Worm (Caenorhabditis elegans) whole organism, midembryonic: Measurements from ENCODE around the gene mes-1.

Experiments
- T22C8.4 ChIP-seq: fragments of 200-800 bp; sonication (Bioruptor generic); IDR thresholded peaks from 2 replicates; pipeline ENCODE4 v1.3.6; 2022; ENCODE audit warnings: missing genetic modification characterization, missing compliant biosample characterization
- cog-1 ChIP-seq: sonication (generic microtip); optimal IDR thresholded peaks from 2 replicates; lab custom pipeline; 2016; ENCODE audit warnings: missing genetic modification characterization, missing compliant biosample characterization
- flt-1 ChIP-seq: fragments of 200-800 bp; sonication (Bioruptor generic); IDR thresholded peaks from 2 replicates; pipeline ENCODE4 v1.3.6; 2022; ENCODE audit warnings: missing genetic modification characterization, missing compliant biosample characterization
- klf-2 ChIP-seq: fragments of 200-800 bp; sonication (Bioruptor generic); conservative IDR thresholded peaks from 2 replicates; pipeline ENCODE4 v1.3.6; 2022; ENCODE audit warnings: missing genetic modification reagents, missing genetic modification characterization, missing compliant biosample characterization
- med-1 ChIP-seq: sonication (generic microtip); optimal IDR thresholded peaks from 2 replicates; lab custom pipeline; 2017; ENCODE audit warnings: missing genetic modification characterization, mild to moderate bottlenecking, missing compliant biosample characterization, antibody characterized with exemption, missing genetic modification reagents; ENCODE audit not compliant: insufficient read depth
- ref-1 ChIP-seq: fragments of 200-800 bp; sonication (Bioruptor generic); conservative IDR thresholded peaks from 2 replicates; pipeline ENCODE4 v1.3.6; 2022; ENCODE audit warnings: missing genetic modification reagents, missing genetic modification characterization, missing compliant biosample characterization
- tab-1 ChIP-seq: fragments of 200-800 bp; sonication (Bioruptor generic); IDR thresholded peaks from 2 replicates; pipeline ENCODE4 v1.3.6; 2022; ENCODE audit warnings: missing genetic modification characterization, missing compliant biosample characterization
- ztf-23 ChIP-seq: fragments of 200-800 bp; sonication (Bioruptor generic); IDR thresholded peaks from 2 replicates; pipeline ENCODE4 v1.3.6; 2022; ENCODE audit warnings: missing genetic modification reagents, missing genetic modification characterization, missing compliant biosample characterization
- ztf-29 ChIP-seq: fragments of 200-800 bp; sonication (Bioruptor generic); IDR thresholded peaks from 2 replicates; pipeline ENCODE4 v1.3.6; 2022; ENCODE audit warnings: missing genetic modification reagents, missing genetic modification characterization, missing compliant biosample characterization

mes-1 gene

ce11 chrX:11857178-11857577 is at the start of gene mes-1:
mes-1 (plus strand) TSS chrX:11857478.
- TF ChIP-seq tab-1 (GFP tag; lab: Robert Waterston, UW) (no peak), ref-1 (GFP tag; lab: Robert Waterston, UW) (no peak), T22C8.4 (GFP tag; lab: Robert Waterston, UW) (no peak), klf-2 (GFP tag; lab: Robert Waterston, UW) (no peak), cog-1 (no peak), med-1 (no peak), ztf-29 (GFP tag; lab: Robert Waterston, UW) (no peak), flt-1 (no peak), ztf-23 (GFP tag; lab: Robert Waterston, UW) (no peak)

- no peak for TF ChIP-seq tab-1 (GFP tag; lab: Robert Waterston, UW)
- no peak for TF ChIP-seq klf-2 (GFP tag; lab: Robert Waterston, UW)
- no peak for TF ChIP-seq med-1
- no peak for TF ChIP-seq ref-1 (GFP tag; lab: Robert Waterston, UW)
- no peak for TF ChIP-seq cog-1
- TF ChIP-seq T22C8.4 (GFP tag; lab: Robert Waterston, UW): no peak
- TF ChIP-seq ztf-23 (GFP tag; lab: Robert Waterston, UW): no peak
- no peak for TF ChIP-seq ztf-29 (GFP tag; lab: Robert Waterston, UW)
- no peak for TF ChIP-seq flt-1
Measured at ce11 chrX:11814667-11815066, 42.6 kb upstream of the mes-1 start, which contains the start of gene C34E11.2. C34E11.2 (minus strand) TSS chrX:11814750.

ce11 chrX:11816825-11817224 is 40.5 kb upstream of the mes-1 start:
- no peak for TF ChIP-seq klf-2 (GFP tag; lab: Robert Waterston, UW)
- no peak for TF ChIP-seq med-1
- no peak for TF ChIP-seq ztf-29 (GFP tag; lab: Robert Waterston, UW)
- TF ChIP-seq ztf-23 (GFP tag; lab: Robert Waterston, UW): no peak
- no peak for TF ChIP-seq flt-1
- no peak for TF ChIP-seq cog-1
- TF ChIP-seq tab-1 (GFP tag; lab: Robert Waterston, UW): no peak
- TF ChIP-seq T22C8.4 (GFP tag; lab: Robert Waterston, UW): no peak

DNA sequence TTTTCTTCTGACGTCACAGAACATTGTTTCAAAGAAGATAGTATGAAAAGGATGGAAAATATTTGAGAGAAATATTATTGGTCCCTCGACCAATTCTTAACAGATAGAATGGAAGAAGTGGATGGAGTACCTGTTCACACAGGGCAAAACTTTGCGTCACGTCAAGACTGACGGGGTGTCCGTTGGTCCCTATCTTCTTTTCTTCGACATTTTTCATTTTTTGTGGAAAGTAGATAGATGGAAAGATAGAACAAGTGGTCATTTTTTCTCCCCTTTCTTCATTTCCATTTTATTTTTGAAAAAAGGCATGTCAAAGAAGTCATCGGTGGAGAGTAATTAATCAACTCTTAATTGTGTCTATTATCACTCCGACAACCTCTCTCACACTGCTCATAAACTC is 38.6 kb upstream of the mes-1 start:
- TF ChIP-seq tab-1 (GFP tag; lab: Robert Waterston, UW) (no peak), T22C8.4 (GFP tag; lab: Robert Waterston, UW) (no peak), med-1 (no peak)

DNA sequence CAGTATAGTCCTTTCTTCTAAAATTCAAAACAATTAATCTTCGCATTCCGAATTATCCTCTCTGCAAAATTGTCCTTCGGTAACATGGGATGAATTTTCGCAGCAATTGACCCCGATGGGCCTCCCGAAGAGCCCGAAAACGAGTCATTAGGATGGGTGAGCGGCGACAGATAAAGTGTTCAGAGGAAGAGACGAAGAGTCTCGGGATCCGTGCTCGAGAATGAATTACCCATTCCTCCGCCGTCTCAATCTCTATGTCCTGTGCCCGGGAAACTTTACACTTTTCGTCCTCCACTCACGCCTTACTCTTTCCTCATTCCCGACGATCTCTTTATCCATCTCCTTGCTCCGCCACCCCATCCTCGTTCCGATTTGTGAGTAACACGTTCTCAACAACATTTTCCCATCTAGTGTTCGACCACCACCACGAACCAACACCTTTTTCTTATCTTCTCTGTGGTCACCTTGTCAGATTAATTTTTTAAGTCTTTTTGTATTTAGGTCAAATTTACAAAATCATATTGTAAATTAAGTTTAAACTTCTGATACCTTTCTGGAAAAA is 36.0 kb upstream of the mes-1 start:
- TF ChIP-seq cog-1: no peak
- no peak for TF ChIP-seq flt-1
- no peak for TF ChIP-seq ztf-29 (GFP tag; lab: Robert Waterston, UW)
- TF ChIP-seq klf-2 (GFP tag; lab: Robert Waterston, UW): no peak
- TF ChIP-seq ref-1 (GFP tag; lab: Robert Waterston, UW): no peak
- no peak for TF ChIP-seq med-1
- TF ChIP-seq ztf-23 (GFP tag; lab: Robert Waterston, UW): no peak
- no peak for TF ChIP-seq tab-1 (GFP tag; lab: Robert Waterston, UW)
- TF ChIP-seq T22C8.4 (GFP tag; lab: Robert Waterston, UW): no peak

ce11 chrX:11823704-11824103 is 33.6 kb upstream of the mes-1 start, which contains the start of gene tag-241:
tag-241 (plus strand) TSS chrX:11824004.
- TF ChIP-seq tab-1 (GFP tag; lab: Robert Waterston, UW) (no peak), T22C8.4 (GFP tag; lab: Robert Waterston, UW) (no peak), ztf-29 (GFP tag; lab: Robert Waterston, UW) (no peak), med-1 (no peak), cog-1 (no peak), ztf-23 (GFP tag; lab: Robert Waterston, UW) (no peak), ref-1 (GFP tag; lab: Robert Waterston, UW) (no peak), flt-1 (no peak), klf-2 (GFP tag; lab: Robert Waterston, UW) (no peak)

ce11 chrX:11826892-11827291 is 30.4 kb upstream of the mes-1 start:
- TF ChIP-seq flt-1 (no peak), med-1 (no peak), ztf-23 (GFP tag; lab: Robert Waterston, UW) (no peak), tab-1 (GFP tag; lab: Robert Waterston, UW) (no peak), ref-1 (GFP tag; lab: Robert Waterston, UW) (no peak), cog-1 (no peak)

ce11 chrX:11827528-11827927 is 29.8 kb upstream of the mes-1 start:
- TF ChIP-seq tab-1 (GFP tag; lab: Robert Waterston, UW): no peak
- no peak for TF ChIP-seq T22C8.4 (GFP tag; lab: Robert Waterston, UW)
- no peak for TF ChIP-seq ztf-23 (GFP tag; lab: Robert Waterston, UW)

- no peak for TF ChIP-seq ztf-29 (GFP tag; lab: Robert Waterston, UW)
- TF ChIP-seq klf-2 (GFP tag; lab: Robert Waterston, UW): no peak
- TF ChIP-seq ref-1 (GFP tag; lab: Robert Waterston, UW): no peak
- no peak for TF ChIP-seq flt-1
- TF ChIP-seq ztf-23 (GFP tag; lab: Robert Waterston, UW): no peak
- no peak for TF ChIP-seq T22C8.4 (GFP tag; lab: Robert Waterston, UW)
- TF ChIP-seq cog-1: no peak
- TF ChIP-seq med-1: no peak
- no peak for TF ChIP-seq tab-1 (GFP tag; lab: Robert Waterston, UW)
Measured at ce11 chrX:11828661-11829060, 28.6 kb upstream of the mes-1 start.

DNA sequence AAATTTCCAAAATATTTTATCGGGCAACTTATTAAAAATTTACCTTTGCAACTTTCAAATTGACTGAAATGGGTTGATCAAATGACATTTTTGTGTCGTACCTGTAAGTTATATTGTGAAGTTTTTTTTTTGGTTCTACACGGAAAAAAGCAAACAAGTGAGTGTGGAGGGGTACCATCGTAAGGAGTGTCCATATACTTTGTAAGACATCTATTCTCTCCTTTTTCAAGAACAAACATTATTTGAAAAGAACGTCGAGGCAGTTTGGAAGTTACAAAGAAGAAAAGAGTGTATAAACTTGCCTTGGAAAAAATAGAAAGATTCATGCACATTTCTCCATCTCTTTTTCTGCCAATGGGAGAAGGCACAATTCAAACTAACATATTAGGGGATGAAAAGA is 19.9 kb upstream of the mes-1 start, which contains the start of gene taf-7.1:
TSS of gene taf-7.1 (minus strand) at position 101 of the 400 bp plus-strand sequence.
- no peak for TF ChIP-seq cog-1
- no peak for TF ChIP-seq flt-1
- TF ChIP-seq ref-1 (GFP tag; lab: Robert Waterston, UW): no peak
- no peak for TF ChIP-seq klf-2 (GFP tag; lab: Robert Waterston, UW)
- no peak for TF ChIP-seq med-1
- TF ChIP-seq T22C8.4 (GFP tag; lab: Robert Waterston, UW): no peak
- TF ChIP-seq ztf-23 (GFP tag; lab: Robert Waterston, UW): no peak
